Fruit fly (Drosophila melanogaster): ENCODE measurements around the gene Sarm.
A peak's percentile ranks its signal among the peaks of the same experiment; 100 is the strongest.

Sarm gene

dm6 chr3L:8073370-8073769, 9.7 kb downstream of the Sarm start (continued):
- TF ChIP-seq Sox102F (GFP tag; optimal IDR thresholded peaks at IDR 0.05) (peak; percentile 9), CG12769 (tag; optimal IDR thresholded peaks at IDR 0.05) (peak; percentile 40), grau (tag; optimal IDR thresholded peaks at IDR 0.05) (peak; percentile 28), CG14014 (GFP tag; IDR thresholded peaks at IDR 0.05) (peak; percentile 27; the same call in 1 of the 2 replicates), CG2678 (tag; optimal IDR thresholded peaks at IDR 0.05) (peak; percentile 23), CG8290 (GFP tag; optimal IDR thresholded peaks at IDR 0.05) (no peak), CG8290 (tag; optimal IDR thresholded peaks at IDR 0.05) (peak in 1 of 2 experiments; percentile 42), pan (optimal IDR thresholded peaks at IDR 0.05) (no peak), pan (GFP tag; optimal IDR thresholded peaks at IDR 0.05 in 1 of 2, IDR thresholded peaks at IDR 0.05 in 1 of 2) (peak in 1 of 2 experiments; percentile 16), CG32532 (GFP tag; IDR thresholded peaks at IDR 0.05) (peak; percentile 35; the same call in 1 of the 2 replicates), Sox100B (GFP tag; optimal IDR thresholded peaks at IDR 0.05) (peak; percentile 4), row (GFP tag; IDR thresholded peaks at IDR 0.05) (no peak; the same call in 2 of the 3 replicates), CG11696 (GFP tag; IDR thresholded peaks at IDR 0.05) (no peak), tio (GFP tag; optimal IDR thresholded peaks at IDR 0.05) (peak; percentile 1), GATAe (GFP tag; conservative IDR thresholded peaks at IDR 0.05) (peak; percentile 33), CG7745 (tag; optimal IDR thresholded peaks at IDR 0.05) (peak; percentile 97), Vsx1 (GFP tag; optimal IDR thresholded peaks at IDR 0.05) (peak; percentile 61), CG2120 (GFP tag; optimal IDR thresholded peaks at IDR 0.05) (peak; percentile 15), Fer2 (tag; optimal IDR thresholded peaks at IDR 0.05) (no peak), D19A (tag; optimal IDR thresholded peaks at IDR 0.05) (peak; percentile 78)

- TF ChIP-seq CG3163 (GFP tag; optimal IDR thresholded peaks at IDR 0.05) (peak; percentile 50), BEAF-32 (GFP tag; optimal IDR thresholded peaks at IDR 0.05) (no peak), E2f2 (GFP tag; IDR thresholded peaks at IDR 0.05) (peak; percentile 18; the same call in 1 of the 2 replicates), bbx (GFP tag; IDR thresholded peaks at IDR 0.05; ENCODE audit: partially characterized antibody) (no peak), CG1233 (GFP tag; optimal IDR thresholded peaks at IDR 0.05) (no peak), D19A (tag; optimal IDR thresholded peaks at IDR 0.05) (no peak), CG14050 (GFP tag; IDR thresholded peaks at IDR 0.05) (no peak), vvl (GFP tag; IDR thresholded peaks at IDR 0.05) (peak; percentile 49; the same call in 1 of the 2 replicates), ci (GFP tag; IDR thresholded peaks at IDR 0.05) (no peak), otp (GFP tag; IDR thresholded peaks at IDR 0.05) (no peak), Poxn (GFP tag; IDR thresholded peaks at IDR 0.05) (no peak), CG18619 (GFP tag; optimal IDR thresholded peaks at IDR 0.05) (no peak), sens (GFP tag) (no peak), CG7928 (GFP tag; optimal IDR thresholded peaks at IDR 0.05) (no peak), cwo (GFP tag; optimal IDR thresholded peaks at IDR 0.05) (peak; percentile 3), Dbx (GFP tag; IDR thresholded peaks at IDR 0.05) (no peak), Trl (optimal IDR thresholded peaks at IDR 0.05) (peak; percentile 10 to 43), Trl (GFP tag; optimal IDR thresholded peaks at IDR 0.05) (no peak), Hr3 (GFP tag; optimal IDR thresholded peaks at IDR 0.05) (no peak), Dfd (GFP tag; optimal IDR thresholded peaks at IDR 0.05) (no peak), Mes4 (GFP tag; optimal IDR thresholded peaks at IDR 0.05) (no peak), dysf (GFP tag; IDR thresholded peaks at IDR 0.05) (0 out of 3 replicates have a peak, but pooled peaks have one; percentile 18), HLH4C (GFP tag; IDR thresholded peaks at IDR 0.05; ENCODE audit: partially characterized antibody) (no peak), Gsc (GFP tag; IDR thresholded peaks at IDR 0.05) (no peak), CG15514 (GFP tag; optimal IDR thresholded peaks at IDR 0.05) (peak; percentile 22), kni (GFP tag; optimal IDR thresholded peaks at IDR 0.05) (peak; percentile 67), cg (GFP tag; optimal IDR thresholded peaks at IDR 0.05) (no peak), CG6854 (GFP tag; optimal IDR thresholded peaks at IDR 0.05) (no peak), esg (GFP tag; conservative IDR thresholded peaks at IDR 0.05) (no peak), D19B (GFP tag; optimal IDR thresholded peaks at IDR 0.05) (peak; percentile 41), CG6689 (GFP tag; IDR thresholded peaks at IDR 0.05) (0 out of 2 replicates have a peak, but pooled peaks have one; percentile 15), CG31365 (tag; optimal IDR thresholded peaks at IDR 0.05) (no peak), chm (GFP tag; IDR thresholded peaks at IDR 0.05) (0 out of 2 replicates have a peak, but pooled peaks have one; percentile 23)
These were observed 10.2 kb downstream of the Sarm start for dm6 chr3L:8073872-8074271.

All from whole organism, embryonic.